Fruit fly (Drosophila melanogaster) whole organism, embryonic: ENCODE results near the gene RunxB.

Source experiments
- Aef1 ChIP-seq: fragments of 200-800 bp; sonication (Bioruptor generic); IDR thresholded peaks from 3 replicates; pipeline ENCODE4 v1.3.6; 2022; ENCODE audit warnings: missing biosample characterization, missing genetic modification characterization
- B-H1 ChIP-seq: fragments of 200-800 bp; sonication (Bioruptor generic); IDR thresholded peaks from 3 replicates; pipeline ENCODE4 v1.3.6; 2022; ENCODE audit warnings: missing biosample characterization, missing genetic modification characterization
- Bteb2 ChIP-seq: fragments of 200-800 bp; sonication (Bioruptor generic); optimal IDR thresholded peaks from 2 replicates; lab custom pipeline; 2016; ENCODE audit warnings: missing biosample characterization, missing genetic modification characterization
- CG10267 ChIP-seq: fragments of 200-800 bp; sonication (Bioruptor generic); optimal IDR thresholded peaks from 2 replicates; lab custom pipeline; 2018; ENCODE audit warnings: missing biosample characterization, mild to moderate bottlenecking, missing genetic modification characterization, moderate library complexity
- CG10979 ChIP-seq: fragments of 200-800 bp; sonication (Bioruptor generic); optimal IDR thresholded peaks from 2 replicates; lab custom pipeline; 2018; ENCODE audit warnings: missing biosample characterization, mild to moderate bottlenecking, missing genetic modification characterization, moderate library complexity
- CG11093 ChIP-seq: fragments of 200-800 bp; sonication (Bioruptor generic); IDR thresholded peaks from 3 replicates; pipeline ENCODE4 v1.3.6; 2022; ENCODE audit warnings: missing biosample characterization, missing genetic modification characterization
- CG11398 ChIP-seq: fragments of 200-800 bp; sonication (Bioruptor generic); optimal IDR thresholded peaks from 2 replicates; lab custom pipeline; 2016; ENCODE audit warnings: missing biosample characterization, missing genetic modification characterization
- CG12744 ChIP-seq: fragments of 200-800 bp; sonication (Bioruptor generic); optimal IDR thresholded peaks from 2 replicates; lab custom pipeline; 2016; ENCODE audit warnings: missing biosample characterization, missing genetic modification characterization
- CG14441 ChIP-seq: fragments of 200-800 bp; sonication (Bioruptor generic); IDR thresholded peaks from 2 replicates; pipeline ENCODE4 v1.3.6; 2022; ENCODE audit warnings: missing biosample characterization, missing genetic modification characterization
- CG15011 ChIP-seq: fragments of 200-800 bp; sonication (Bioruptor generic); optimal IDR thresholded peaks from 3 replicates; lab custom pipeline; 2018; ENCODE audit warnings: missing biosample characterization, mild to moderate bottlenecking, missing genetic modification characterization
- CG17361 ChIP-seq: fragments of 200-800 bp; sonication (Bioruptor generic); IDR thresholded peaks from 3 replicates; pipeline ENCODE4 v1.3.6; 2022; ENCODE audit warnings: missing biosample characterization, missing genetic modification characterization
- CG17829 ChIP-seq: fragments of 200-800 bp; optimal IDR thresholded peaks from 2 replicates; lab custom pipeline; 2019; ENCODE audit warnings: missing biosample characterization, mild to moderate bottlenecking, missing genetic modification characterization, moderate library complexity
- CG2678 ChIP-seq: fragments of 200-800 bp; sonication (Bioruptor generic); optimal IDR thresholded peaks from 3 replicates; lab custom pipeline; 2019; ENCODE audit warnings: missing biosample characterization, mild to moderate bottlenecking, missing genetic modification characterization, moderate library complexity
- CG30431 ChIP-seq: fragments of 200-800 bp; sonication (Bioruptor generic); optimal IDR thresholded peaks from 2 replicates; lab custom pipeline; 2017; ENCODE audit warnings: missing biosample characterization, missing genetic modification characterization
- CG3163 ChIP-seq: fragments of 200-800 bp; sonication (Bioruptor generic); optimal IDR thresholded peaks from 3 replicates; lab custom pipeline; 2016; ENCODE audit warnings: missing biosample characterization, missing genetic modification characterization
- CG6813 ChIP-seq: fragments of 200-800 bp; sonication (Bioruptor generic); optimal IDR thresholded peaks from 2 replicates; lab custom pipeline; 2017; ENCODE audit warnings: missing biosample characterization, missing genetic modification characterization, mild to moderate bottlenecking, moderate library complexity, missing genetic modification reagents
- CG7357 ChIP-seq: fragments of 200-800 bp; sonication (Bioruptor generic); IDR thresholded peaks from 3 replicates; pipeline ENCODE4 v1.3.6; 2022; ENCODE audit warnings: missing biosample characterization, missing genetic modification characterization
- CoRest ChIP-seq: fragments of 200-800 bp; sonication (Bioruptor generic); optimal IDR thresholded peaks from 3 replicates; lab custom pipeline; 2018; ENCODE audit warnings: missing biosample characterization, mild to moderate bottlenecking, missing genetic modification characterization, moderate library complexity
- Doc3 ChIP-seq: fragments of 200-800 bp; sonication (Bioruptor generic); IDR thresholded peaks from 3 replicates; pipeline ENCODE4 v1.3.6; 2022; ENCODE audit warnings: missing biosample characterization, missing genetic modification characterization; ENCODE audit not compliant: partially characterized antibody
- HmgD ChIP-seq: fragments of 200-800 bp; sonication (Bioruptor generic); optimal IDR thresholded peaks from 3 replicates; lab custom pipeline; 2016; ENCODE audit warnings: missing biosample characterization, missing genetic modification characterization
- HmgZ ChIP-seq: fragments of 200-800 bp; sonication (Bioruptor generic); optimal IDR thresholded peaks from 2 replicates; lab custom pipeline; 2018; ENCODE audit warnings: missing biosample characterization, mild to moderate bottlenecking, missing genetic modification characterization
- Hmx ChIP-seq: fragments of 200-800 bp; sonication (Bioruptor generic); optimal IDR thresholded peaks from 2 replicates; lab custom pipeline; 2016; ENCODE audit warnings: missing biosample characterization, missing genetic modification characterization
- Hr3 ChIP-seq: fragments of 200-800 bp; sonication (Bioruptor generic); optimal IDR thresholded peaks from 3 replicates; lab custom pipeline; 2016; ENCODE audit warnings: missing biosample characterization, missing genetic modification characterization
- Lim3 ChIP-seq: fragments of 200-800 bp; sonication (Bioruptor generic); IDR thresholded peaks from 2 replicates; pipeline ENCODE4 v1.3.6; 2022; ENCODE audit warnings: missing biosample characterization, missing genetic modification characterization
- Med ChIP-seq: fragments of 200-800 bp; sonication (Bioruptor generic); peaks from one replicate; lab custom pipeline; 2016; ENCODE audit warnings: missing biosample characterization, missing genetic modification characterization, mild to moderate bottlenecking, inconsistent platforms, moderate library complexity
- Oaz ChIP-seq: fragments of 200-800 bp; sonication (Bioruptor generic); IDR thresholded peaks from 2 replicates; pipeline ENCODE4 v1.3.6; 2022; ENCODE audit warnings: missing biosample characterization, missing genetic modification characterization
- Scr ChIP-seq: fragments of 200-800 bp; sonication (Bioruptor generic); IDR thresholded peaks from 2 replicates; pipeline ENCODE4 v1.3.6; 2022; ENCODE audit warnings: missing biosample characterization, missing genetic modification characterization; ENCODE audit not compliant: partially characterized antibody
- Six4 ChIP-seq: fragments of 200-800 bp; sonication (Bioruptor generic); optimal IDR thresholded peaks from 2 replicates; lab custom pipeline; 2016; ENCODE audit warnings: missing biosample characterization, missing genetic modification characterization
- Sry-β ChIP-seq: fragments of 200-800 bp; sonication (Bioruptor generic); optimal IDR thresholded peaks from 2 replicates; lab custom pipeline; 2018; ENCODE audit warnings: missing biosample characterization, mild to moderate bottlenecking, missing genetic modification characterization, moderate library complexity
- Xrp1 ChIP-seq: fragments of 200-800 bp; sonication (Bioruptor generic); IDR thresholded peaks from 2 replicates; pipeline ENCODE4 v1.3.6; 2022; ENCODE audit warnings: missing biosample characterization, missing genetic modification characterization
- abd-A ChIP-seq: fragments of 200-800 bp; sonication (Bioruptor generic); optimal IDR thresholded peaks from 3 replicates; lab custom pipeline; 2019; ENCODE audit warnings: missing biosample characterization, mild to moderate bottlenecking, missing genetic modification characterization, moderate library complexity
- amos ChIP-seq: fragments of 200-800 bp; sonication (Bioruptor generic); IDR thresholded peaks from 2 replicates; pipeline ENCODE4 v1.3.6; 2022; ENCODE audit warnings: missing biosample characterization, missing genetic modification characterization; ENCODE audit not compliant: partially characterized antibody
- ara ChIP-seq: fragments of 200-800 bp; sonication (Bioruptor generic); IDR thresholded peaks from 2 replicates; pipeline ENCODE4 v1.3.6; 2022; ENCODE audit warnings: missing biosample characterization, missing genetic modification characterization
- bab2 ChIP-seq: fragments of 200-800 bp; sonication (Bioruptor generic); optimal IDR thresholded peaks from 2 replicates; lab custom pipeline; 2016; ENCODE audit warnings: missing biosample characterization, missing genetic modification characterization
- caup ChIP-seq: fragments of 200-800 bp; sonication (Bioruptor generic); optimal IDR thresholded peaks from 3 replicates; lab custom pipeline; 2017; ENCODE audit warnings: missing biosample characterization, mild to moderate bottlenecking, missing genetic modification characterization, moderate library complexity; ENCODE audit not compliant: severe bottlenecking
- croc ChIP-seq: fragments of 200-800 bp; sonication (Bioruptor generic); conservative IDR thresholded peaks from 3 replicates; pipeline ENCODE4 v1.3.6; 2022; ENCODE audit warnings: missing biosample characterization, missing genetic modification characterization
- gcm2 ChIP-seq: fragments of 200-800 bp; sonication (Bioruptor generic); optimal IDR thresholded peaks from 2 replicates; lab custom pipeline; 2016; ENCODE audit warnings: missing biosample characterization, missing genetic modification characterization
- hbn ChIP-seq: fragments of 200-800 bp; sonication (Bioruptor generic); IDR thresholded peaks from 2 replicates; pipeline ENCODE4 v1.3.6; 2022; ENCODE audit warnings: missing biosample characterization, missing genetic modification characterization; ENCODE audit not compliant: partially characterized antibody
- lab ChIP-seq: fragments of 200-800 bp; sonication (Bioruptor generic); optimal IDR thresholded peaks from 3 replicates; lab custom pipeline; 2017; ENCODE audit warnings: missing biosample characterization, missing genetic modification characterization, mild to moderate bottlenecking, moderate library complexity, missing genetic modification reagents
- lbe ChIP-seq: fragments of 200-800 bp; sonication (Bioruptor generic); optimal IDR thresholded peaks from 2 replicates; lab custom pipeline; 2016; ENCODE audit warnings: missing biosample characterization, mild to moderate bottlenecking, missing genetic modification characterization
- lov ChIP-seq, 2 experiments: fragments of 200-800 bp in 1 of 2; fragments of >200 bp in 1 of 2; sonication (Bioruptor generic) in 1 of 2; IDR thresholded peaks in 1 of 2; optimal IDR thresholded peaks in 1 of 2; 2 replicates in 1 of 2; 3 replicates in 1 of 2; pipeline versions ENCODE4 v1.3.6 to Lab custom; 2017 to 2022; ENCODE audit warnings: missing biosample characterization in 1 of 2, missing genetic modification characterization in 1 of 2
- nom ChIP-seq: fragments of 200-800 bp; sonication (Bioruptor generic); optimal IDR thresholded peaks from 2 replicates; lab custom pipeline; 2017; ENCODE audit warnings: missing biosample characterization, missing genetic modification characterization, mild to moderate bottlenecking, moderate library complexity, missing genetic modification reagents
- pb ChIP-seq: fragments of 200-800 bp; sonication (Bioruptor generic); optimal IDR thresholded peaks from 3 replicates; lab custom pipeline; 2016; ENCODE audit warnings: missing biosample characterization, missing genetic modification characterization
- pfk ChIP-seq: fragments of 200-800 bp; sonication (Bioruptor generic); optimal IDR thresholded peaks from 2 replicates; lab custom pipeline; 2018; ENCODE audit warnings: missing biosample characterization, mild to moderate bottlenecking, missing genetic modification characterization, moderate library complexity
- sisA ChIP-seq: fragments of 200-800 bp; sonication (Bioruptor generic); IDR thresholded peaks from 2 replicates; pipeline ENCODE4 v1.3.6; 2022; ENCODE audit warnings: missing biosample characterization, missing genetic modification characterization
- sna ChIP-seq: fragments of 200-800 bp; sonication (Bioruptor generic); IDR thresholded peaks from 2 replicates; pipeline ENCODE4 v1.3.6; 2022; ENCODE audit warnings: missing biosample characterization, missing genetic modification characterization; ENCODE audit not compliant: partially characterized antibody
- stc ChIP-seq: fragments of 200-800 bp; sonication (Bioruptor generic); IDR thresholded peaks from 2 replicates; pipeline ENCODE4 v1.3.6; 2022; ENCODE audit warnings: missing biosample characterization, missing genetic modification characterization
- tio ChIP-seq: fragments of 200-800 bp; sonication (Bioruptor generic); optimal IDR thresholded peaks from 2 replicates; lab custom pipeline; 2017; ENCODE audit warnings: missing biosample characterization, missing genetic modification characterization, inconsistent platforms
- vfl ChIP-seq: fragments of 200-800 bp; sonication (Bioruptor generic); optimal IDR thresholded peaks from 2 replicates; lab custom pipeline; 2016; ENCODE audit warnings: missing biosample characterization, missing genetic modification characterization
- zf30C ChIP-seq: fragments of 200-800 bp; sonication (Bioruptor generic); optimal IDR thresholded peaks from 3 replicates; lab custom pipeline; 2018; ENCODE audit warnings: missing biosample characterization, mild to moderate bottlenecking, missing genetic modification characterization

The RunxB gene

dm6 chrX:20511382-20511853 is 26.9 kb upstream of the RunxB start, which contains the start of gene CG1812 (continued):
- TF ChIP-seq Aef1 (GFP tag; lab: Robert Waterston, UW) (peak; percentile 26; the same call in 1 of the 3 replicates), Oaz (GFP tag; lab: Robert Waterston, UW) (no peak), Lim3 (GFP tag; lab: Robert Waterston, UW) (no peak), CG11398 (no peak), stc (GFP tag; lab: Robert Waterston, UW) (peak; percentile 67), Med (GFP tag; lab: Kevin White, UChicago) (peak; percentile 91), bab2 (GFP tag; lab: Kevin White, UChicago) (peak; percentile 29), CG12744 (GFP tag; lab: Kevin White, UChicago) (no peak), CoRest (tag; lab: Kevin White, UChicago) (peak; percentile 35), nom (GFP tag; lab: Kevin White, UChicago) (peak; percentile 40), CG14441 (peak; percentile 60), lbe (GFP tag; lab: Kevin White, UChicago) (no peak), Hmx (GFP tag; lab: Kevin White, UChicago) (no peak), HmgD (GFP tag; lab: Kevin White, UChicago) (peak; percentile 2), CG30431 (GFP tag; lab: Kevin White, UChicago) (no peak), Hr3 (GFP tag; lab: Kevin White, UChicago) (no peak), sna (GFP tag; lab: Robert Waterston, UW) (no peak), CG6813 (no peak), Xrp1 (GFP tag; lab: Robert Waterston, UW) (peak; percentile 60; the same call in 1 of the 2 replicates), Sry-β (GFP tag; lab: Kevin White, UChicago) (peak; percentile 92), pfk (GFP tag; lab: Kevin White, UChicago) (no peak), HmgZ (tag; lab: Kevin White, UChicago) (peak; percentile 38), ara (GFP tag; lab: Robert Waterston, UW) (peak; percentile 68), B-H1 (no peak), sisA (GFP tag; lab: Robert Waterston, UW) (peak; percentile 49), CG7357 (GFP tag; lab: Robert Waterston, UW) (no peak), CG2678 (tag; lab: Kevin White, UChicago) (peak; percentile 44), abd-A (no peak), Bteb2 (GFP tag; lab: Kevin White, UChicago) (no peak), tio (GFP tag; lab: Kevin White, UChicago) (no peak), croc (GFP tag; lab: Robert Waterston, UW) (no peak), CG17829 (tag; lab: Kevin White, UChicago) (peak; percentile 28), CG3163 (GFP tag; lab: Kevin White, UChicago) (no peak), CG11093 (GFP tag; lab: Robert Waterston, UW) (no peak), hbn (GFP tag; lab: Robert Waterston, UW) (no peak), CG15011 (GFP tag; lab: Kevin White, UChicago) (no peak), Doc3 (GFP tag; lab: Robert Waterston, UW) (no peak), zf30C (GFP tag; lab: Kevin White, UChicago) (no peak), Scr (peak; percentile 21; the same call in 1 of the 2 replicates), amos (GFP tag; lab: Robert Waterston, UW) (0 out of 2 replicates have a peak, but pooled peaks have one; percentile 7), CG10267 (tag; lab: Kevin White, UChicago) (peak; percentile 12), lov (optimal IDR thresholded peaks at IDR 0.05; lab: Kevin White, UChicago) (no peak), lov (GFP tag; IDR thresholded peaks at IDR 0.05; lab: Robert Waterston, UW) (no peak), lab (GFP tag; lab: Kevin White, UChicago) (peak; percentile 75), Six4 (GFP tag; lab: Kevin White, UChicago) (no peak), CG10979 (tag; lab: Kevin White, UChicago) (peak; percentile 18), pb (GFP tag; lab: Kevin White, UChicago) (no peak), gcm2 (no peak), caup (GFP tag; lab: Kevin White, UChicago) (peak; percentile 35), vfl (GFP tag; lab: Kevin White, UChicago) (peak; percentile 17), CG17361 (no peak)
